Fruit fly (Drosophila melanogaster) whole organism, embryonic: Measurements from ENCODE around the gene Rbm13.

Experiments
- Abd-B ChIP-seq: fragments of 200-800 bp; sonication (Bioruptor generic); optimal IDR thresholded peaks from 2 replicates; lab custom pipeline; 2018; ENCODE audit warnings: missing biosample characterization, mild to moderate bottlenecking, missing genetic modification characterization, moderate library complexity
- Bdp1 ChIP-seq: fragments of 200-800 bp; sonication (Bioruptor generic); optimal IDR thresholded peaks from 3 replicates; lab custom pipeline; 2016; ENCODE audit warnings: missing biosample characterization, missing genetic modification characterization
- CG10274 ChIP-seq: fragments of 200-800 bp; sonication (Bioruptor generic); optimal IDR thresholded peaks from 3 replicates; lab custom pipeline; 2017; ENCODE audit warnings: missing biosample characterization, mild to moderate bottlenecking, missing genetic modification characterization
- CG11456 ChIP-seq: fragments of 200-800 bp; sonication (Bioruptor generic); IDR thresholded peaks from 3 replicates; pipeline ENCODE4 v1.3.6; 2022; ENCODE audit warnings: missing biosample characterization, missing genetic modification characterization
- CG1233 ChIP-seq: fragments of 200-800 bp; sonication (Bioruptor generic); optimal IDR thresholded peaks from 4 replicates; lab custom pipeline; 2018; ENCODE audit warnings: missing biosample characterization, mild to moderate bottlenecking, missing genetic modification characterization
- CG13123 ChIP-seq: fragments of 200-800 bp; sonication (Bioruptor generic); optimal IDR thresholded peaks from 2 replicates; lab custom pipeline; 2016; ENCODE audit warnings: missing biosample characterization, missing genetic modification characterization
- CG13424 ChIP-seq: fragments of 200-800 bp; sonication (Bioruptor generic); optimal IDR thresholded peaks from 2 replicates; lab custom pipeline; 2019; ENCODE audit warnings: missing biosample characterization, mild to moderate bottlenecking, missing genetic modification characterization, moderate library complexity
- CG13775 ChIP-seq: fragments of 200-800 bp; sonication (Bioruptor generic); optimal IDR thresholded peaks from 3 replicates; lab custom pipeline; 2017; ENCODE audit warnings: missing biosample characterization, mild to moderate bottlenecking, missing genetic modification characterization
- CG14050 ChIP-seq: fragments of 200-800 bp; sonication (Bioruptor generic); IDR thresholded peaks from 3 replicates; pipeline ENCODE4 v1.3.6; 2022; ENCODE audit warnings: missing biosample characterization, missing genetic modification characterization
- CG15073 ChIP-seq: fragments of 200-800 bp; sonication (Bioruptor generic); optimal IDR thresholded peaks from 2 replicates; lab custom pipeline; 2016; ENCODE audit warnings: missing biosample characterization, missing genetic modification characterization
- CG16779 ChIP-seq: fragments of 200-800 bp; sonication (Bioruptor generic); IDR thresholded peaks from 2 replicates; pipeline ENCODE4 v1.3.6; 2022; ENCODE audit warnings: missing biosample characterization, missing genetic modification characterization
- CG16863 ChIP-seq: fragments of 200-800 bp; sonication (Bioruptor generic); optimal IDR thresholded peaks from 3 replicates; lab custom pipeline; 2016; ENCODE audit warnings: missing biosample characterization, missing genetic modification characterization
- CG2199 ChIP-seq: fragments of 200-800 bp; sonication (Bioruptor generic); IDR thresholded peaks from 3 replicates; pipeline ENCODE4 v1.3.6; 2022; ENCODE audit warnings: missing biosample characterization, missing genetic modification characterization
- CG2875 ChIP-seq: fragments of 200-800 bp; sonication (Bioruptor generic); optimal IDR thresholded peaks from 2 replicates; lab custom pipeline; 2017; ENCODE audit warnings: missing biosample characterization, mild to moderate bottlenecking, missing genetic modification characterization, missing genetic modification reagents
- CG31365 ChIP-seq: fragments of 200-800 bp; sonication (Bioruptor generic); optimal IDR thresholded peaks from 2 replicates; lab custom pipeline; 2018; ENCODE audit warnings: missing biosample characterization, mild to moderate bottlenecking, missing genetic modification characterization
- CG3163 ChIP-seq: fragments of 200-800 bp; sonication (Bioruptor generic); optimal IDR thresholded peaks from 3 replicates; lab custom pipeline; 2016; ENCODE audit warnings: missing biosample characterization, missing genetic modification characterization
- CG3847 ChIP-seq: fragments of 200-800 bp; sonication (Bioruptor generic); IDR thresholded peaks from 2 replicates; pipeline ENCODE4 v1.3.6; 2022; ENCODE audit warnings: missing biosample characterization, missing genetic modification characterization
- CG4424 ChIP-seq: fragments of 200-800 bp; sonication (Bioruptor generic); optimal IDR thresholded peaks from 3 replicates; lab custom pipeline; 2016; ENCODE audit warnings: missing biosample characterization, missing genetic modification characterization
- CG5245 ChIP-seq: fragments of 200-800 bp; sonication (Bioruptor generic); optimal IDR thresholded peaks from 3 replicates; lab custom pipeline; 2016; ENCODE audit warnings: missing biosample characterization, missing genetic modification characterization
- CG8765 ChIP-seq: fragments of 200-800 bp; sonication (Bioruptor generic); IDR thresholded peaks from 2 replicates; pipeline ENCODE4 v1.3.6; 2022; ENCODE audit warnings: missing biosample characterization, missing genetic modification characterization
- CrebB ChIP-seq: fragments of 200-800 bp; sonication (Bioruptor generic); optimal IDR thresholded peaks from 3 replicates; lab custom pipeline; 2018; ENCODE audit warnings: missing biosample characterization, mild to moderate bottlenecking, missing genetic modification characterization
- Doc2 ChIP-seq: fragments of 200-800 bp; sonication (Bioruptor generic); IDR thresholded peaks from 2 replicates; pipeline ENCODE4 v1.3.6; 2022; ENCODE audit warnings: missing biosample characterization, missing genetic modification characterization
- Gug ChIP-seq: fragments of 200-800 bp; sonication (Bioruptor generic); IDR thresholded peaks from 4 replicates; pipeline ENCODE4 v1.3.6; 2022; ENCODE audit warnings: missing biosample characterization, missing genetic modification characterization
- H15 ChIP-seq: fragments of 200-800 bp; sonication (Bioruptor generic); IDR thresholded peaks from 3 replicates; pipeline ENCODE4 v1.3.6; 2022; ENCODE audit warnings: missing biosample characterization, missing genetic modification characterization
- Max ChIP-seq: fragments of 200-800 bp; sonication (Bioruptor generic); optimal IDR thresholded peaks from 2 replicates; lab custom pipeline; 2016; ENCODE audit warnings: missing biosample characterization, mild to moderate bottlenecking, missing genetic modification characterization
- Mes4 ChIP-seq: fragments of 200-800 bp; sonication (Bioruptor generic); optimal IDR thresholded peaks from 2 replicates; lab custom pipeline; 2016; ENCODE audit warnings: missing biosample characterization, missing genetic modification characterization
- Mrtf ChIP-seq: fragments of 200-800 bp; sonication (Bioruptor generic); IDR thresholded peaks from 3 replicates; pipeline ENCODE4 v1.3.6; 2022; ENCODE audit warnings: missing biosample characterization, missing genetic modification characterization
- Nf-YA ChIP-seq: fragments of 200-800 bp; sonication (Bioruptor generic); IDR thresholded peaks from 2 replicates; pipeline ENCODE4 v1.3.6; 2022; ENCODE audit warnings: missing biosample characterization, missing genetic modification characterization
- Oaz ChIP-seq: fragments of 200-800 bp; sonication (Bioruptor generic); IDR thresholded peaks from 2 replicates; pipeline ENCODE4 v1.3.6; 2022; ENCODE audit warnings: missing biosample characterization, missing genetic modification characterization
- Oli ChIP-seq: fragments of 200-800 bp; sonication (Bioruptor generic); optimal IDR thresholded peaks from 2 replicates; lab custom pipeline; 2018; ENCODE audit warnings: missing biosample characterization, mild to moderate bottlenecking, missing genetic modification characterization, moderate library complexity
- Optix ChIP-seq: fragments of 200-800 bp; sonication (Bioruptor generic); IDR thresholded peaks from 3 replicates; pipeline ENCODE4 v1.3.6; 2022; ENCODE audit warnings: missing biosample characterization, missing genetic modification characterization
- Sry-β ChIP-seq: fragments of 200-800 bp; sonication (Bioruptor generic); optimal IDR thresholded peaks from 2 replicates; lab custom pipeline; 2018; ENCODE audit warnings: missing biosample characterization, mild to moderate bottlenecking, missing genetic modification characterization, moderate library complexity
- bsh ChIP-seq, 2 experiments: fragments of 200-800 bp; sonication (Bioruptor generic); optimal IDR thresholded peaks; 2 replicates each; lab custom pipeline; 2017 to 2018; ENCODE audit warnings: mild to moderate bottlenecking in 2 of 2, missing biosample characterization in 2 of 2, missing genetic modification characterization in 2 of 2, moderate library complexity in 1 of 2
- cas ChIP-seq: fragments of 200-800 bp; sonication (Bioruptor generic); IDR thresholded peaks from 2 replicates; pipeline ENCODE4 v1.3.6; 2022; ENCODE audit warnings: missing biosample characterization, missing genetic modification characterization
- caup ChIP-seq: fragments of 200-800 bp; sonication (Bioruptor generic); optimal IDR thresholded peaks from 3 replicates; lab custom pipeline; 2017; ENCODE audit warnings: missing biosample characterization, mild to moderate bottlenecking, missing genetic modification characterization, moderate library complexity; ENCODE audit not compliant: severe bottlenecking
- chif ChIP-seq, 2 experiments: fragments of 200-800 bp; sonication (Bioruptor generic); optimal IDR thresholded peaks; 3 replicates each; lab custom pipeline; 2016; ENCODE audit warnings: missing biosample characterization in 2 of 2, missing genetic modification characterization in 2 of 2
- chinmo ChIP-seq: fragments of 200-800 bp; sonication (Bioruptor generic); IDR thresholded peaks from 4 replicates; pipeline ENCODE4 v1.3.6; 2022; ENCODE audit warnings: missing biosample characterization, missing genetic modification characterization; ENCODE audit not compliant: partially characterized antibody
- dysf ChIP-seq: fragments of 200-800 bp; sonication (Bioruptor generic); IDR thresholded peaks from 3 replicates; pipeline ENCODE4 v1.3.6; 2022; ENCODE audit warnings: missing biosample characterization, missing genetic modification characterization
- ems ChIP-seq: fragments of 200-800 bp; sonication (Bioruptor generic); optimal IDR thresholded peaks from 3 replicates; lab custom pipeline; 2016; ENCODE audit warnings: missing biosample characterization, missing genetic modification characterization
- fd102C ChIP-seq: fragments of 200-800 bp; sonication (Bioruptor generic); optimal IDR thresholded peaks from 2 replicates; lab custom pipeline; 2018; ENCODE audit warnings: missing biosample characterization, mild to moderate bottlenecking, missing genetic modification characterization, moderate library complexity
- ftz-f1 ChIP-seq: fragments of 200-800 bp; sonication (Bioruptor generic); optimal IDR thresholded peaks from 2 replicates; lab custom pipeline; 2016; ENCODE audit warnings: missing biosample characterization, missing genetic modification characterization
- grn ChIP-seq: fragments of 200-800 bp; sonication (Bioruptor generic); optimal IDR thresholded peaks from 3 replicates; lab custom pipeline; 2017; ENCODE audit warnings: missing biosample characterization, missing genetic modification characterization
- her ChIP-seq: fragments of 200-800 bp; sonication (Bioruptor generic); optimal IDR thresholded peaks from 2 replicates; lab custom pipeline; 2016; ENCODE audit warnings: missing biosample characterization, missing genetic modification characterization
- knrl ChIP-seq: fragments of 200-800 bp; sonication (Bioruptor generic); IDR thresholded peaks from 3 replicates; pipeline ENCODE4 v1.3.6; 2022; ENCODE audit warnings: missing biosample characterization, missing genetic modification characterization; ENCODE audit not compliant: partially characterized antibody
- otp ChIP-seq: fragments of 200-800 bp; sonication (Bioruptor generic); IDR thresholded peaks from 3 replicates; pipeline ENCODE4, ENCODE4 v1.3.6; 2022; ENCODE audit warnings: missing biosample characterization, missing genetic modification characterization
- pho ChIP-seq: fragments of 200-800 bp; sonication (Bioruptor generic); optimal IDR thresholded peaks from 2 replicates; lab custom pipeline; 2016; ENCODE audit warnings: missing biosample characterization, missing genetic modification characterization
- pnt ChIP-seq: fragments of 200-800 bp; sonication (Bioruptor generic); optimal IDR thresholded peaks from 3 replicates; lab custom pipeline; 2016; ENCODE audit warnings: missing biosample characterization, missing genetic modification characterization
- pros ChIP-seq: fragments of 200-800 bp; sonication (Bioruptor generic); optimal IDR thresholded peaks from 3 replicates; lab custom pipeline; 2019; ENCODE audit warnings: missing biosample characterization, mild to moderate bottlenecking, missing genetic modification characterization, moderate library complexity
- slou ChIP-seq: fragments of 200-800 bp; sonication (Bioruptor generic); optimal IDR thresholded peaks from 3 replicates; lab custom pipeline; 2016; ENCODE audit warnings: missing biosample characterization, missing genetic modification characterization
- sob ChIP-seq: fragments of 200-800 bp; sonication (Bioruptor generic); IDR thresholded peaks from 2 replicates; pipeline ENCODE4 v1.3.6; 2022; ENCODE audit warnings: missing biosample characterization, missing genetic modification characterization
- wek ChIP-seq: fragments of 200-800 bp; sonication (Bioruptor generic); optimal IDR thresholded peaks from 3 replicates; lab custom pipeline; 2018; ENCODE audit warnings: missing biosample characterization, mild to moderate bottlenecking, missing genetic modification characterization, moderate library complexity
- yki ChIP-seq: fragments of >200 bp; optimal IDR thresholded peaks from 3 replicates; lab custom pipeline; 2018

Rbm13 gene

dm6 chrX:8896080-8896479, 5.4 kb upstream of the Rbm13 start (continued):
- TF ChIP-seq Bdp1: peak; percentile 61
- TF ChIP-seq CG13123 (GFP tag; lab: Kevin White, UChicago): peak; percentile 88
- peak; percentile 81 for TF ChIP-seq wek (GFP tag; lab: Kevin White, UChicago)
- peak; percentile 83 for TF ChIP-seq CG31365 (tag; lab: Kevin White, UChicago)
- TF ChIP-seq grn: peak; percentile 29
- TF ChIP-seq dysf (GFP tag; lab: Robert Waterston, UW): peak; percentile 97
- peak; percentile 44 for TF ChIP-seq fd102C (GFP tag; lab: Kevin White, UChicago)
- peak; percentile 91 for TF ChIP-seq CG1233 (GFP tag; lab: Kevin White, UChicago)
- TF ChIP-seq knrl (GFP tag; lab: Robert Waterston, UW): no peak
- TF ChIP-seq Abd-B (GFP tag; lab: Kevin White, UChicago): peak; percentile 93
- TF ChIP-seq CG11456: peak; percentile 98
- peak; percentile 92 for TF ChIP-seq Oaz (GFP tag; lab: Robert Waterston, UW)
- TF ChIP-seq Nf-YA: peak; percentile 93
- TF ChIP-seq CG15073 (GFP tag; lab: Kevin White, UChicago): peak; percentile 61
- TF ChIP-seq Oli: peak; percentile 96
- peak; percentile 63 for TF ChIP-seq pho (GFP tag; lab: Kevin White, UChicago)
- peak; percentile 96 for TF ChIP-seq Mrtf (GFP tag; lab: Robert Waterston, UW)
- TF ChIP-seq CG16779: peak; percentile 94
- peak; percentile 84 for TF ChIP-seq Doc2 (GFP tag; lab: Robert Waterston, UW)
- peak; percentile 97 for TF ChIP-seq otp (GFP tag; lab: Robert Waterston, UW)
- peak; percentile 30 for TF ChIP-seq Mes4 (GFP tag; lab: Kevin White, UChicago)
- TF ChIP-seq sob (GFP tag; lab: Robert Waterston, UW): peak; percentile 96
- peak; percentile 93 for TF ChIP-seq CG5245 (GFP tag; lab: Kevin White, UChicago)
- peak; percentile 32 for TF ChIP-seq her (GFP tag; lab: Kevin White, UChicago)
- peak; percentile 85 for TF ChIP-seq slou (GFP tag; lab: Kevin White, UChicago)
- TF ChIP-seq CG2875 (GFP tag; lab: Kevin White, UChicago): peak; percentile 90
- peak; percentile 95 for TF ChIP-seq CG3847 (GFP tag; lab: Robert Waterston, UW)
- TF ChIP-seq CG13775 (GFP tag; lab: Kevin White, UChicago): peak; percentile 85
- peak; percentile 95 for TF ChIP-seq CG13424 (tag; lab: Kevin White, UChicago)
- TF ChIP-seq Optix (GFP tag; lab: Robert Waterston, UW): peak; percentile 93
- TF ChIP-seq chif (GFP tag; optimal IDR thresholded peaks at IDR 0.05; lab: Kevin White, UChicago): peak; percentile 73 to 84
- no peak for TF ChIP-seq Sry-β (GFP tag; lab: Kevin White, UChicago)
- peak; percentile 84 to 96 for TF ChIP-seq bsh (GFP tag; optimal IDR thresholded peaks at IDR 0.05; lab: Kevin White, UChicago)
- TF ChIP-seq caup: peak; percentile 94
- peak; percentile 49 for TF ChIP-seq CG16863
- peak; percentile 94 for TF ChIP-seq CG4424 (GFP tag; lab: Kevin White, UChicago)
- peak; percentile 21 for TF ChIP-seq ftz-f1 (GFP tag; lab: Kevin White, UChicago)
- TF ChIP-seq ems (GFP tag; lab: Kevin White, UChicago): peak; percentile 85
- peak; percentile 95 for TF ChIP-seq H15 (GFP tag; lab: Robert Waterston, UW)
- TF ChIP-seq CrebB: peak; percentile 93
- peak; percentile 71 for TF ChIP-seq pnt
- peak; percentile 86 for TF ChIP-seq cas
- 0 out of 4 replicates have a peak, but pooled peaks have one; percentile 44 for TF ChIP-seq chinmo (GFP tag; lab: Robert Waterston, UW)
- TF ChIP-seq Max: peak; percentile 82
- peak; percentile 84 for TF ChIP-seq CG10274 (GFP tag; lab: Kevin White, UChicago)
- peak; percentile 83 for TF ChIP-seq CG8765
- TF ChIP-seq Gug (GFP tag; lab: Robert Waterston, UW): peak; percentile 93
- peak; percentile 93 for TF ChIP-seq CG14050 (GFP tag; lab: Robert Waterston, UW)
- no peak for TF ChIP-seq CG3163 (GFP tag; lab: Kevin White, UChicago)
- no peak for TF ChIP-seq pros
- TF ChIP-seq yki: no peak
- TF ChIP-seq CG2199: peak; percentile 97
